Fruit fly (Drosophila melanogaster) Kc167 (cell line): ENCODE results near the gene AdipoR.

ENCODE experiments used
- Myc ChIP-seq: fragments of >200 bp; optimal IDR thresholded peaks from 2 replicates; lab custom pipeline; 2017; ENCODE audit warnings: missing external identifiers
- Sin3A ChIP-seq: fragments of >200 bp; optimal IDR thresholded peaks from 2 replicates; lab custom pipeline; 2018; ENCODE audit warnings: missing external identifiers
- h ChIP-seq: fragments of >200 bp; optimal IDR thresholded peaks from 3 replicates; lab custom pipeline; 2018; ENCODE audit warnings: missing external identifiers
- insv ChIP-seq: fragments of >200 bp; optimal IDR thresholded peaks from 3 replicates; lab custom pipeline; 2018; ENCODE audit warnings: missing external identifiers
- psq ChIP-seq: fragments of >200 bp; optimal IDR thresholded peaks from 2 replicates; lab custom pipeline; 2017; ENCODE audit warnings: missing external identifiers
- ttk ChIP-seq: sonication (Bioruptor generic); optimal IDR thresholded peaks from 2 replicates; lab custom pipeline; 2017; ENCODE audit warnings: missing external identifiers

AdipoR gene

dm6 chr3R:22547585-22548022 is at the start of gene AdipoR:
Gene AdipoR (minus strand): TSS chr3R:22547846.
- no peak for TF ChIP-seq insv (lab: Kevin White, UChicago)
- no peak for TF ChIP-seq ttk (lab: Kevin White, UChicago)
- TF ChIP-seq h (lab: Kevin White, UChicago), result no peak
- no peak for TF ChIP-seq Sin3A (lab: Kevin White, UChicago)
- TF ChIP-seq Myc, result no peak
- no peak for TF ChIP-seq psq (lab: Kevin White, UChicago)

DNA sequence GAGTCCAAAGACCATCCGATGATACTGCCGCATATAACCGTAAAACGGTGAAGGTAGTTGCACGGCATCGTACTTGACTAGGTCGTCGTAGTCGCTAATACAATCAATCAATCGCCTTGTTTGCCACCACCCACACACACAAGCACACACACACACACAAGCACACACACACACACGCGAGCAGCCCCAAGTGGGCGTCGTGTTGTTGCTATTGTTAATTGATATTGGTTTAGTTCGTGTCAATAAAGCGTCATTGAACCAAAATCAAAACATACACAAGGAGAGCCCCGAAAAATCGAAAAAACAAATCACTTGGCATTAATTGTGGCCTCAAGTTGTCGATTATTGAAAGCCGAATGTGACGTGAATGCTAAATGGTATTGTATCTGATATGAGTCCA is 48.8 kb upstream of the AdipoR start:
- no peak for TF ChIP-seq Myc
- TF ChIP-seq ttk (lab: Kevin White, UChicago), result no peak
- no peak for TF ChIP-seq Sin3A (lab: Kevin White, UChicago)
- TF ChIP-seq psq (lab: Kevin White, UChicago), result no peak
- TF ChIP-seq insv (lab: Kevin White, UChicago), result no peak
- no peak for TF ChIP-seq h (lab: Kevin White, UChicago)

- TF ChIP-seq Myc, result no peak
- TF ChIP-seq h (lab: Kevin White, UChicago), result no peak
These were observed 47.7 kb upstream of the AdipoR start for dm6 chr3R:22595293-22595868.

dm6 chr3R:22594257-22594656 is 46.6 kb upstream of the AdipoR start:
- TF ChIP-seq ttk (lab: Kevin White, UChicago), result no peak
- no peak for TF ChIP-seq h (lab: Kevin White, UChicago)
- TF ChIP-seq Myc, result no peak
- TF ChIP-seq insv (lab: Kevin White, UChicago), result no peak

dm6 chr3R:22590668-22591275 is 43.1 kb upstream of the AdipoR start:
- TF ChIP-seq insv (lab: Kevin White, UChicago) (no peak), psq (lab: Kevin White, UChicago) (no peak), h (lab: Kevin White, UChicago) (no peak), Myc (no peak), Sin3A (lab: Kevin White, UChicago) (no peak), ttk (lab: Kevin White, UChicago) (no peak)

dm6 chr3R:22589311-22589710 is 41.7 kb upstream of the AdipoR start:
- TF ChIP-seq insv (lab: Kevin White, UChicago), result no peak
- TF ChIP-seq Myc, result no peak
- TF ChIP-seq ttk (lab: Kevin White, UChicago), result no peak
- TF ChIP-seq h (lab: Kevin White, UChicago), result no peak
- TF ChIP-seq psq (lab: Kevin White, UChicago), result no peak
- no peak for TF ChIP-seq Sin3A (lab: Kevin White, UChicago)

DNA sequence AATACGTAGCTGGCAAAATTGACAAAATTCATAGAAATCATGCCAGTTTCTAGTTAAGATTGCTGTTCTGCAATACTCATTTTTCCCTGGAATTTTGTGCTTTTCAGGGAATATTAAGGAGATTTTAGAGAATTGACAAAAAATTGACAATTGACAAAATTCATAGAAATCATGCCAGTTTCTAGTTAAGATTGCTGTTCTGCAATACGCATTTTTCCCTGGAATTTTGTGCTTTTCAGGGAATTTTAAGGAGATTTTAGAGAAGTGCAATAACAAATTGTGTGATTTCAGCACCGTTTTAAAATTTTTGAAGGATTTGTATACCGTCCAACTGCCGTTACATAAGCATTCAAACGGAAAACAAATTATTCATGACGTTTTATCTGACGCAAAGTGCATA is 41.1 kb upstream of the AdipoR start:
- no peak for TF ChIP-seq ttk (lab: Kevin White, UChicago)
- TF ChIP-seq Myc, result no peak
- TF ChIP-seq Sin3A (lab: Kevin White, UChicago), result no peak
- no peak for TF ChIP-seq psq (lab: Kevin White, UChicago)
- no peak for TF ChIP-seq insv (lab: Kevin White, UChicago)
- no peak for TF ChIP-seq h (lab: Kevin White, UChicago)

dm6 chr3R:22587419-22587963 is 39.8 kb upstream of the AdipoR start, which contains the start of gene Efa6:
Gene Efa6 (plus strand): TSS chr3R:22587755.
- TF ChIP-seq psq (lab: Kevin White, UChicago), result no peak
- TF ChIP-seq Myc, result no peak
- no peak for TF ChIP-seq ttk (lab: Kevin White, UChicago)
- no peak for TF ChIP-seq insv (lab: Kevin White, UChicago)
- TF ChIP-seq h (lab: Kevin White, UChicago), result no peak
- TF ChIP-seq Sin3A (lab: Kevin White, UChicago), result no peak

DNA sequence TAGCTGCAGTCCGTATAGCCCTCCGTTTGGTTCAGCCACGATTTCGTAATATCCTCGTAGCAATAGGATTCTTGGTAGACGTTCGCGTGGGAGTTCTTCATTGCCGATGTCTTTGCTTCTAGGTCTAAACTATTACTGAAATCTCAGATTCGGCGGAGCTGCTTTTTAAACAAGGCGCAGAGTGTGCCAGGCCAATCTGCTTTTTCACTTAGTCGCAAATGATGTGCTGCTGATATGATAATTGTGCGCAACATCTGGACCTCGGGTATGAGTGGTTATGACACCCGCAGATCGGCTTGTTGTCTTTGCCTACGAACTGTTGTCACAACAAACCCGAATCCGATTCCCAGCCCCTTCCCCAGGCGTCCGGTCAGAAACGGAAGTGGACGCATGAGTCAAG is 38.9 kb upstream of the AdipoR start, which contains the start of gene btn:
Gene btn (minus strand): TSS at position 101 of the 400 bp plus-strand sequence.
- no peak for TF ChIP-seq Myc
- no peak for TF ChIP-seq Sin3A (lab: Kevin White, UChicago)
- TF ChIP-seq insv (lab: Kevin White, UChicago), result no peak
- no peak for TF ChIP-seq psq (lab: Kevin White, UChicago)
- TF ChIP-seq ttk (lab: Kevin White, UChicago), result no peak

dm6 chr3R:22584582-22584981 is 36.9 kb upstream of the AdipoR start, which contains the start of the genes CG33107 and CG6937:
Gene CG33107 (minus strand): TSS chr3R:22584718.
Gene CG6937 (plus strand): TSS chr3R:22584773.
- TF ChIP-seq insv (lab: Kevin White, UChicago) (no peak), h (lab: Kevin White, UChicago) (no peak), Sin3A (lab: Kevin White, UChicago) (no peak), psq (lab: Kevin White, UChicago) (no peak), Myc (no peak), ttk (lab: Kevin White, UChicago) (no peak)

DNA sequence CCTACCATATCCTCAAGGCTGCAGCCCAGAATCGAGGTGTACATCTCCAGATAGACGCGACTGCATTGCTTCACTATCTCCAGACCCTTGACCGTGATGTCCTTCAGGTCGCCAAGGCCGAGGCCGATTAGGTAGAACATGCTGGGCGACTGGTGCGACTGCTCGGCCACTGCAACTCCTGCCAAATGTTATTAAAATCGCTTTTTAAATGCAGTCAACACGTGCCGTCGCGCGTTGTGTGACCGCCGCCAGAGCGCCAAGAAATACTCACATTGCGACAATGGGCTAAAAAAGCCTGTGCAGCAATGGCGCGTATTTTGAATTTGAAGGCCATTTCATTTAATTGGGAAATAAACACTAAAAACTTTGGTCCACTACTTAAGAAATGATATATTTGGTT is 35.3 kb upstream of the AdipoR start, which contains the start of gene Dph5:
Gene Dph5 (minus strand): TSS at position 245 of the 400 bp plus-strand sequence.
- TF ChIP-seq insv (lab: Kevin White, UChicago) (no peak), psq (lab: Kevin White, UChicago) (no peak), ttk (lab: Kevin White, UChicago) (no peak)

dm6 chr3R:22580546-22580945 is 32.9 kb upstream of the AdipoR start, which contains the start of gene CSN6:
Gene CSN6 (plus strand): TSS chr3R:22580773.
- TF ChIP-seq psq (lab: Kevin White, UChicago), result no peak
- no peak for TF ChIP-seq Sin3A (lab: Kevin White, UChicago)
